Fruit fly (Drosophila melanogaster) Kc167 (cell line): Measurements from ENCODE around the gene IscU.

ENCODE experiments used
- Myc ChIP-seq: fragments of >200 bp; optimal IDR thresholded peaks from 2 replicates; lab custom pipeline; 2017; ENCODE audit warnings: missing external identifiers
- Sin3A ChIP-seq: fragments of >200 bp; optimal IDR thresholded peaks from 2 replicates; lab custom pipeline; 2018; ENCODE audit warnings: missing external identifiers
- h ChIP-seq: fragments of >200 bp; optimal IDR thresholded peaks from 3 replicates; lab custom pipeline; 2018; ENCODE audit warnings: missing external identifiers
- insv ChIP-seq: fragments of >200 bp; optimal IDR thresholded peaks from 3 replicates; lab custom pipeline; 2018; ENCODE audit warnings: missing external identifiers
- psq ChIP-seq: fragments of >200 bp; optimal IDR thresholded peaks from 2 replicates; lab custom pipeline; 2017; ENCODE audit warnings: missing external identifiers
- ttk ChIP-seq: sonication (Bioruptor generic); optimal IDR thresholded peaks from 2 replicates; lab custom pipeline; 2017; ENCODE audit warnings: missing external identifiers

Gene IscU

DNA sequence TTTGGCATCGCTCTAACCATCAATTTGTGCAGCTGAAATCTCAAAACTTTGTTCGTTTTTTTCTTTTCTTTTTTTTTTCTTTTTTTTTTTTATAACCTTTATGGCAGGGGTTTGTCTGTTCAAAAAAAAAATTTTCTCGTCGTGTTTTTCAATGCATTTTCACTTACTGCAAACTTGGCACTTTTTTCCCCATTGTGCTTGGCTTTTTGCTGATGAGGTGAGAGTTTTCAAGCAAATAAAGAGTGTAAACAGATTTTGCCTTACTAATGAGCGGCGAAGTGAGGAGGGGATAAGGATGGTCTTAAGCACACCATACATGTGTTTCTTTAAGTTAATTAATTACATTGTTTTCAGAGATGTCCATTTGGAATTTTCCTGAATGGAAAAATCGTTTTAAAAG is 32.3 kb upstream of the IscU start:
- TF ChIP-seq ttk (no peak), Myc (no peak), Sin3A (lab: Kevin White, UChicago) (no peak), h (lab: Kevin White, UChicago) (no peak), insv (no peak), psq (lab: Kevin White, UChicago) (no peak)

dm6 chr3R:8854619-8855206 is 30.7 kb upstream of the IscU start:
- TF ChIP-seq h (lab: Kevin White, UChicago) (no peak), psq (lab: Kevin White, UChicago) (no peak), Myc (no peak)

dm6 chr3R:8853706-8854105 is 29.7 kb upstream of the IscU start:
- TF ChIP-seq ttk (no peak), Myc (no peak), Sin3A (lab: Kevin White, UChicago) (no peak), h (lab: Kevin White, UChicago) (no peak), insv (no peak), psq (lab: Kevin White, UChicago) (no peak)

dm6 chr3R:8853197-8853596 is 29.2 kb upstream of the IscU start:
- no peak for TF ChIP-seq Sin3A (lab: Kevin White, UChicago)
- TF ChIP-seq h (lab: Kevin White, UChicago): no peak
- TF ChIP-seq insv: no peak
- no peak for TF ChIP-seq Myc
- TF ChIP-seq ttk: no peak

DNA sequence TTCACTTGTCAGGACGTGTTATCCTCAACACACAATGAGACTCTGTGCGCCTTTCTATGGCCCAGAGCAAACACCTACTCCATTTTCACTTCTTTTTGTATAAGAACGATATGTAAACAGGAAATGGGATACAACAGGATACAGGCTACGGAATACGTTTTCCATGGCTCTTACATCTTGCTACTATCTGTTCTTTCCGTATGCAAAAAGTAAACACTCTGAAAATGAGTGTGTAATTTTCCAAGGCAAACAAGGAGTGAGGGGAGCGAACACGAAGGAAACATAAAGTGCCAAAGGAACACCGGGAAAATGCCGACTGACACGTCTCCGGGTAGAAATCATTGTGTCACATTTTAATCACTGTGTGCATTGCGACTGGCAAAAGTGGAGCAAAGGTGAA is 26.6 kb upstream of the IscU start:
- TF ChIP-seq insv (no peak), ttk (no peak), psq (lab: Kevin White, UChicago) (no peak), Sin3A (lab: Kevin White, UChicago) (no peak), h (lab: Kevin White, UChicago) (no peak), Myc (no peak)

DNA sequence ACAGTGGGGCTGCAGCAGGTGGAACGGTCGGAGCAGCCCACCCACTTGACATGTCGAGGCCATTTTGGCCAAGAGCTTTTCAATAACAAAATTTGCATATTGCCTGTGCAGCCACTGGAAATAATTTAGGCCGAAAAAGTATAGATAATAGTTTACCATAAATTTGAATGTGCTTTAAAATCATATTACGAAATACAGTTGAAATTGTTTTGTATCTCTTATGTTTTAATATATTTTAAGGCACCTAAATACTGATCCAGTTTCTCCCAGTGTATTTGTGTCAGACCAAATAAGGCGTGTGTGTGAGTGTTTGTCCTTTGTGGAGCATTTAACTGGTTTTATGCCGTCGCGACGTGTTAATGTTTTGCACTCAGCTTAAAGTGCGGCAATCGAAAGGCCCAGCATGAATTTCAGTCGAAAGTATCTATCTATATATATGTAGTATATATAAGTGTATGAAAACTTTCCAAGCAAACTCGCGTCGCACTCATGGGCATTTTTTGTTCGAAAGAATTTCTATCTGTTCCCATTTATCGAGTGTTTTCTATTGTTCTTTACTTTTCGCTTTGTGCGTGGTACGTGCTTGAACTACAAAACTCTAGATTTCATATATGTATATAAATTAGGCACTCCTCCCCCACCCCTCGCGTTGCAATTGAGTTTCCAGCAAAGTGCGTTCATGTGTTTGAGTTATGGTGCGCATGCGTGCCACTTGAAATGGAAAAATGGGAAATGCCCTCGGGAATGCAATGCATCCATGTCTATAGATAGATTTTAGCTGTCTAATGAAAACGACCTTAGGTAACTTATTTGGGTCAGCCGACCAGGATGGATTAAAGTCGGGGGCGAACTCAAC is 25.6 kb upstream of the IscU start:
- TF ChIP-seq psq (lab: Kevin White, UChicago): no peak
- no peak for TF ChIP-seq insv
- TF ChIP-seq Sin3A (lab: Kevin White, UChicago): no peak
- no peak for TF ChIP-seq ttk
- TF ChIP-seq Myc: no peak
- no peak for TF ChIP-seq h (lab: Kevin White, UChicago)

DNA sequence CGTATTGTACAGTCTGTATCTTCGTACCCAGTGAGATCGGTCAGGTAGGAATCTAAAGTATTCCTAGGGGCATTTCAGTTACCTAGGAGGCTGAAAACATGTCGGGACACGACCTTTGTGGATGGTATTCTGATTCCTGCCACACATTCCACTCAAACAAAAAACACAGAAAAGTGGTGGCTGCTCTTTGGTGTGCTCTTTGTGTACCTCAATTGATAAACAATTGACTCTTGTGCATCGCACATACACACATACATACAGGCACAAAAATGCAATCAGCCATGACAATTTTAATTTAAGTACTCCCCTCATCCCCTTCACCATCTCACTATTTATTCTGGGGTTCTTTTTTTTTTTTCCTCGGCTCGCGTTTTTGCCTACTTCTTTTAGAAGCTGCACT is 24.2 kb upstream of the IscU start:
- TF ChIP-seq Myc (no peak), psq (lab: Kevin White, UChicago) (no peak), h (lab: Kevin White, UChicago) (no peak), insv (no peak)

DNA sequence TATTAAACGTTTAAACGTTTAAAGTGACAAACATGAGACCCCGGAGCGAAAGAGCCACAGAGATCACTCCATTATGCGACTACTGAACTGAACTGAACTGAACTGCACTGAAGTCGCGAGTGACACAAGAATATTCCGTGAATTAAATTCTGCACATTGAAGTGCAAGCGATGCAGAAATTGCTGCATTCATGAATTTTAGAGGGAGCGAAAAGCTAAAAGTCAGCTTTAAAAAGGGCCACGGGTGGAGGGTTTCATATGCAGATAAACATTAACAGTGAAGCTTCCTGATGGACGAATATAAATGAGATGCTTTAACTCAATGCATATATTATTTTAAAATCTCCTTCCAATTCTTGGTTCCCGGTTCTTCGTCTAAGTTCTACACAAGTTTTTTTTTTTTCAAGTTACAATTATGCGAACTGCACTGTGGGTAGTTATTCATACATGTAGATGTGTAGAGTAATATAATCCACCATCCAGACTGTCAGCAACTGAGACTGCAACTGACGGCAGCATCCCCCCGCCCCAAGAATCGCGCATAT is 23.2 kb upstream of the IscU start:
- TF ChIP-seq Sin3A (lab: Kevin White, UChicago): no peak
- no peak for TF ChIP-seq ttk
- TF ChIP-seq Myc: no peak
- no peak for TF ChIP-seq psq (lab: Kevin White, UChicago)
- no peak for TF ChIP-seq insv
- no peak for TF ChIP-seq h (lab: Kevin White, UChicago)

- TF ChIP-seq psq (lab: Kevin White, UChicago) (peak; percentile 59), ttk (no peak)
Measured at dm6 chr3R:8846154-8846648, 22.2 kb upstream of the IscU start.

dm6 chr3R:8844955-8845354 is 21.0 kb upstream of the IscU start:
- TF ChIP-seq ttk: no peak
- no peak for TF ChIP-seq h (lab: Kevin White, UChicago)
- TF ChIP-seq Myc: no peak
- no peak for TF ChIP-seq insv
- no peak for TF ChIP-seq psq (lab: Kevin White, UChicago)
- no peak for TF ChIP-seq Sin3A (lab: Kevin White, UChicago)

dm6 chr3R:8843942-8844637 is 20.1 kb upstream of the IscU start:
- no peak for TF ChIP-seq Myc
- no peak for TF ChIP-seq Sin3A (lab: Kevin White, UChicago)
- no peak for TF ChIP-seq psq (lab: Kevin White, UChicago)
- no peak for TF ChIP-seq insv
- TF ChIP-seq h (lab: Kevin White, UChicago): no peak
- TF ChIP-seq ttk: no peak

- TF ChIP-seq h (lab: Kevin White, UChicago) (no peak), Sin3A (lab: Kevin White, UChicago) (no peak), psq (lab: Kevin White, UChicago) (no peak), insv (no peak)
Measured at dm6 chr3R:8841533-8841932, 17.6 kb upstream of the IscU start.
